Fruit fly (Drosophila melanogaster): Measurements from ENCODE around the gene CG3961.

Gene CG3961

dm6 chr3L:18828318-18828717 is 62.0 kb downstream of the CG3961 start (continued):
- TF ChIP-seq MTF-1 (GFP tag; optimal IDR thresholded peaks at IDR 0.05; ENCODE audit: borderline replicate concordance): no peak
- TF ChIP-seq zfh1 (GFP tag; IDR thresholded peaks at IDR 0.05): no peak
- no peak for TF ChIP-seq al (GFP tag; IDR thresholded peaks at IDR 0.05)
- no peak for TF ChIP-seq gsb-n (tag; optimal IDR thresholded peaks at IDR 0.05)
- peak; percentile 1 for TF ChIP-seq CG17829 (tag; optimal IDR thresholded peaks at IDR 0.05)
- no peak for TF ChIP-seq luna (GFP tag; optimal IDR thresholded peaks at IDR 0.05)
- TF ChIP-seq Opbp (GFP tag; IDR thresholded peaks at IDR 0.05; ENCODE audit: partially characterized antibody): peak; percentile 68
- TF ChIP-seq aop (GFP tag; IDR thresholded peaks at IDR 0.05): no peak
- TF ChIP-seq phol (tag; optimal IDR thresholded peaks at IDR 0.05): no peak
- TF ChIP-seq sob (GFP tag; IDR thresholded peaks at IDR 0.05): 0 out of 2 replicates have a peak, but pooled peaks have one; percentile 21
- TF ChIP-seq tll (GFP tag; optimal IDR thresholded peaks at IDR 0.05): no peak
- TF ChIP-seq her (GFP tag; optimal IDR thresholded peaks at IDR 0.05): no peak
- peak; percentile 31 for TF ChIP-seq Nf-YC (tag; optimal IDR thresholded peaks at IDR 0.05)
- TF ChIP-seq CG2889 (GFP tag; IDR thresholded peaks at IDR 0.05): no peak
- TF ChIP-seq CG7271 (tag; optimal IDR thresholded peaks at IDR 0.05): no peak
- TF ChIP-seq CG15514 (GFP tag; optimal IDR thresholded peaks at IDR 0.05): peak; percentile 20
- peak; percentile 42 for TF ChIP-seq trem (tag; optimal IDR thresholded peaks at IDR 0.05)
- TF ChIP-seq Aef1 (GFP tag; IDR thresholded peaks at IDR 0.05): no peak
- no peak for TF ChIP-seq NK7.1 (GFP tag; optimal IDR thresholded peaks at IDR 0.05)
- no peak for TF ChIP-seq ro (GFP tag; IDR thresholded peaks at IDR 0.05)
- TF ChIP-seq CTCF (GFP tag; optimal IDR thresholded peaks at IDR 0.05): no peak
- TF ChIP-seq nerfin-2 (GFP tag; IDR thresholded peaks at IDR 0.05; ENCODE audit: partially characterized antibody): peak; percentile 67
- no peak for TF ChIP-seq Dbx (GFP tag; IDR thresholded peaks at IDR 0.05)
- TF ChIP-seq CHES-1-like (GFP tag; optimal IDR thresholded peaks at IDR 0.05): no peak
- peak; percentile 98 for TF ChIP-seq Dref (GFP tag; IDR thresholded peaks at IDR 0.05)
- no peak for TF ChIP-seq CG8388 (GFP tag; optimal IDR thresholded peaks at IDR 0.05)
- no peak for TF ChIP-seq eyg (GFP tag; optimal IDR thresholded peaks at IDR 0.05)
- no peak for TF ChIP-seq CG8478 (optimal IDR thresholded peaks at IDR 0.05)
- TF ChIP-seq zfh2 (GFP tag; optimal IDR thresholded peaks at IDR 0.05): no peak
- TF ChIP-seq Bdp1 (GFP tag; optimal IDR thresholded peaks at IDR 0.05): no peak
- TF ChIP-seq CG4360 (GFP tag; IDR thresholded peaks at IDR 0.05): no peak
- peak in 1 of 2 experiments; percentile 34 for TF ChIP-seq insv (GFP tag; optimal IDR thresholded peaks at IDR 0.05)
- TF ChIP-seq MBD-R2 (GFP tag; IDR thresholded peaks at IDR 0.05): peak; percentile 28; the same call in 1 of the 2 replicates
- TF ChIP-seq CG6654 (GFP tag; optimal IDR thresholded peaks at IDR 0.05): peak; percentile 100
- TF ChIP-seq Trl (optimal IDR thresholded peaks at IDR 0.05): no peak
- TF ChIP-seq Trl (GFP tag; optimal IDR thresholded peaks at IDR 0.05): no peak
- TF ChIP-seq H15 (GFP tag; IDR thresholded peaks at IDR 0.05): no peak
- no peak for TF ChIP-seq CG10654 (GFP tag; optimal IDR thresholded peaks at IDR 0.05)
- TF ChIP-seq CG2199 (GFP tag; IDR thresholded peaks at IDR 0.05): 0 out of 3 replicates have a peak, but pooled peaks have one; percentile 41
- TF ChIP-seq CG3065 (GFP tag; optimal IDR thresholded peaks at IDR 0.05): no peak
- no peak for TF ChIP-seq z (GFP tag; IDR thresholded peaks at IDR 0.05)
- no peak for TF ChIP-seq Lpt (GFP tag; optimal IDR thresholded peaks at IDR 0.05)
- TF ChIP-seq Antp (GFP tag; optimal IDR thresholded peaks at IDR 0.05): no peak
- no peak for TF ChIP-seq usp (GFP tag; optimal IDR thresholded peaks at IDR 0.05)
- TF ChIP-seq seq (GFP tag; IDR thresholded peaks at IDR 0.05): no peak
- TF ChIP-seq CG34224 (GFP tag; IDR thresholded peaks at IDR 0.05; ENCODE audit: partially characterized antibody): peak; percentile 75
- no peak for TF ChIP-seq CG2678 (tag; optimal IDR thresholded peaks at IDR 0.05)
- TF ChIP-seq CG34422 (GFP tag; IDR thresholded peaks at IDR 0.05): no peak
- peak; percentile 38 for TF ChIP-seq corto (GFP tag; optimal IDR thresholded peaks at IDR 0.05)
- TF ChIP-seq CG18619 (GFP tag; optimal IDR thresholded peaks at IDR 0.05): no peak
- TF ChIP-seq CG32767 (GFP tag; IDR thresholded peaks at IDR 0.05): no peak
- TF ChIP-seq hb (GFP tag; IDR thresholded peaks at IDR 0.05; ENCODE audit: partially characterized antibody): peak; percentile 57; the same call in 2 of the 3 replicates
- no peak for TF ChIP-seq Sox100B (GFP tag; optimal IDR thresholded peaks at IDR 0.05)

All from whole organism, embryonic.